Worm (Caenorhabditis elegans): Measurements from ENCODE around the gene txt-10.

- TF ChIP-seq dve-1 (tag; optimal IDR thresholded peaks at IDR 0.05) (no peak), ama-1 (optimal IDR thresholded peaks at IDR 0.05) (no peak), ceh-9 (tag; optimal IDR thresholded peaks at IDR 0.05) (no peak), sdc-2 (tag; optimal IDR thresholded peaks at IDR 0.05) (no peak), hlh-13 (GFP tag; optimal IDR thresholded peaks at IDR 0.05) (no peak), pag-3 (tag; optimal IDR thresholded peaks at IDR 0.05; ENCODE audit: borderline replicate concordance) (no peak), nhr-11 (tag; optimal IDR thresholded peaks at IDR 0.05) (no peak), hlh-30 (tag; optimal IDR thresholded peaks at IDR 0.05; ENCODE audit: insufficient read depth) (no peak), madf-2 (tag; optimal IDR thresholded peaks at IDR 0.05) (no peak), rnt-1 (tag; optimal IDR thresholded peaks at IDR 0.05) (no peak), pqm-1 (tag; optimal IDR thresholded peaks at IDR 0.05) (no peak)
These were observed 16.4 kb upstream of the txt-10 start, which contains the start of gene srd-34 for ce11 chrV:10548981-10549380.
